Fruit fly (Drosophila melanogaster): ENCODE data around the gene SKIP.

DNA sequence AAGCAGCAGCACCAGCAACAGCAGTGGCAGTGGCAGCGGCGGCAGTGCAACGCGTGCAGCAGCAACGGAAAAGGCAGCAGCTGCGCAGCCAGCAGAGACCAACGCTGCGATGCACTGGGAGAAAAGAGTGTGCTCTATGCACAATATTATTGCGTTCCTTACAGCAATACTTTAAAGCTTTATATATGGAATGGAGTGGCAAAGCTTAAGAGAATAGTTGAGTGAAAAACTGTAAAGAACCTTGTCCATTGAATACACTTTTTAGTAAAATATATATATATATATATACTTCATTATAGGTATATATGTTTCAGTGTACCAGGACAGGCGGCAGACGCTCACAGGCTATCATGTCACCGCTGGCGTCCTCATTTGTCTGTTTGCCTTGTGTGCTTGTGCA is 191.1 kb downstream of the SKIP start:
- TF ChIP-seq pan (optimal IDR thresholded peaks at IDR 0.05) (no peak), psq (optimal IDR thresholded peaks at IDR 0.05) (no peak), CG8478 (optimal IDR thresholded peaks at IDR 0.05) (no peak), Dll (optimal IDR thresholded peaks at IDR 0.05) (no peak)

Measured in whole organism.